Worm (Caenorhabditis elegans): ENCODE data around the gene T10H4.4.

- TF ChIP-seq snpc-4 (tag; optimal IDR thresholded peaks at IDR 0.05) = no peak
- no peak for TF ChIP-seq fos-1 (tag; optimal IDR thresholded peaks at IDR 0.05)
- no peak for TF ChIP-seq dpl-1 (GFP tag; optimal IDR thresholded peaks at IDR 0.05)
- TF ChIP-seq mdl-1 (tag; optimal IDR thresholded peaks at IDR 0.05) = no peak
These were observed 46.0 kb downstream of the T10H4.4 start for ce11 chrV:15226206-15226605.

Measured in whole organism, L1 larva.